Worm (Caenorhabditis elegans) whole organism, L1 larva: ENCODE data around the gene F17H10.4.

Source experiments
- C04F5.9 ChIP-seq: sonication (generic microtip); optimal IDR thresholded peaks from 2 replicates; lab custom pipeline; 2016; ENCODE audit warnings: missing genetic modification characterization, missing compliant biosample characterization
- C16A3.4 ChIP-seq: fragments of 150-350 bp; optimal IDR thresholded peaks from 2 replicates; lab custom pipeline; 2014; ENCODE audit warnings: missing biosample characterization, missing genetic modification characterization
- Y116A8C.19 ChIP-seq: sonication (generic microtip); optimal IDR thresholded peaks from 2 replicates; lab custom pipeline; 2016; ENCODE audit warnings: missing compliant biosample characterization, missing genetic modification characterization, borderline replicate concordance
- aha-1 ChIP-seq: fragments of 150-350 bp; optimal IDR thresholded peaks from 2 replicates; lab custom pipeline; 2014; ENCODE audit warnings: missing biosample characterization, missing genetic modification characterization
- alr-1 ChIP-seq: fragments of 200-800 bp; sonication (Bioruptor generic); optimal IDR thresholded peaks from 2 replicates; lab custom pipeline; 2018; ENCODE audit warnings: borderline replicate concordance, mild to moderate bottlenecking, missing genetic modification characterization, missing compliant biosample characterization
- blmp-1 ChIP-seq: fragments of 150-350 bp; optimal IDR thresholded peaks from 2 replicates; lab custom pipeline; 2014; ENCODE audit warnings: missing biosample characterization, missing genetic modification characterization
- ceh-82 ChIP-seq, 3 experiments: fragments of 150-350 bp in 1 of 3; sonication (generic microtip) in 2 of 3; optimal IDR thresholded peaks; 2 replicates each; lab custom pipeline; 2014 to 2017; ENCODE audit warnings: missing biosample characterization in 3 of 3, missing genetic modification characterization in 3 of 3
- ceh-88 ChIP-seq: fragments of 200-800 bp; sonication (Bioruptor generic); IDR thresholded peaks from 2 replicates; pipeline ENCODE4 v1.3.6; 2022; ENCODE audit warnings: missing genetic modification characterization, missing compliant biosample characterization
- dpl-1 ChIP-seq, 3 experiments: fragments of 150-350 bp in 2 of 3; sonication (generic microtip) in 1 of 3; optimal IDR thresholded peaks; 2 replicates each; lab custom pipeline; 2014 to 2017; ENCODE audit warnings: missing biosample characterization in 3 of 3, missing genetic modification characterization in 3 of 3, missing genetic modification reagents in 3 of 3
- efl-1 ChIP-seq, 4 experiments: fragments of 150-350 bp; optimal IDR thresholded peaks in 3 of 4; peaks in 1 of 4; 1 replicate in 1 of 4; 2 replicates in 3 of 4; lab custom pipeline; 2014; ENCODE audit warnings: missing biosample characterization in 2 of 4, missing genetic modification characterization in 2 of 4, missing genetic modification reagents in 2 of 4
- elt-2 ChIP-seq: sonication (generic microtip); optimal IDR thresholded peaks from 2 replicates; lab custom pipeline; 2016; ENCODE audit warnings: missing genetic modification characterization, mild to moderate bottlenecking, inconsistent platforms, missing compliant biosample characterization, missing genetic modification reagents
- ets-5 ChIP-seq: fragments of 200-800 bp; sonication (Bioruptor generic); IDR thresholded peaks from 2 replicates; pipeline ENCODE4 v1.3.6; 2022; ENCODE audit warnings: missing genetic modification characterization, missing compliant biosample characterization
- fkh-4 ChIP-seq: sonication (generic microtip); optimal IDR thresholded peaks from 2 replicates; lab custom pipeline; 2016; ENCODE audit warnings: missing compliant biosample characterization, missing genetic modification characterization, borderline replicate concordance
- fos-1 ChIP-seq: fragments of 150-350 bp; optimal IDR thresholded peaks from 2 replicates; lab custom pipeline; 2014; ENCODE audit warnings: missing biosample characterization, missing genetic modification characterization
- grh-1 ChIP-seq: fragments of 200-800 bp; sonication (Bioruptor generic); IDR thresholded peaks from 2 replicates; pipeline ENCODE4 v1.3.6; 2022; ENCODE audit warnings: missing genetic modification reagents, missing genetic modification characterization, missing compliant biosample characterization
- hlh-4 ChIP-seq: sonication (generic microtip); optimal IDR thresholded peaks from 2 replicates; lab custom pipeline; 2016; ENCODE audit warnings: mild to moderate bottlenecking, missing genetic modification characterization, missing compliant biosample characterization
- irx-1 ChIP-seq: sonication (generic microtip); optimal IDR thresholded peaks from 2 replicates; lab custom pipeline; 2016; ENCODE audit warnings: missing genetic modification characterization, missing compliant biosample characterization
- lin-13 ChIP-seq: fragments of 150-350 bp; optimal IDR thresholded peaks from 2 replicates; lab custom pipeline; 2014; ENCODE audit warnings: missing biosample characterization, missing genetic modification reagents, missing genetic modification characterization
- lin-15B ChIP-seq: fragments of 150-350 bp; sonication (generic microtip); optimal IDR thresholded peaks from 3 replicates; lab custom pipeline; 2014; ENCODE audit warnings: missing biosample characterization, missing genetic modification characterization
- lin-35 ChIP-seq, 2 experiments: fragments of 150-350 bp; optimal IDR thresholded peaks; 2 replicates each; lab custom pipeline; 2014; ENCODE audit warnings: missing biosample characterization in 2 of 2, missing genetic modification characterization in 2 of 2, missing genetic modification reagents in 2 of 2
- lir-3 ChIP-seq: sonication (generic microtip); optimal IDR thresholded peaks from 2 replicates; lab custom pipeline; 2016; ENCODE audit warnings: mild to moderate bottlenecking, missing genetic modification characterization, moderate library complexity, missing compliant biosample characterization; ENCODE audit not compliant: poor library complexity
- lsy-2 ChIP-seq, 2 experiments: fragments of 150-350 bp; optimal IDR thresholded peaks; 2 replicates each; lab custom pipeline; 2014; ENCODE audit warnings: missing biosample characterization in 2 of 2, missing genetic modification characterization in 2 of 2
- mdl-1 ChIP-seq, 2 experiments: fragments of 150-350 bp; optimal IDR thresholded peaks; 2 replicates each; lab custom pipeline; 2014 to 2017; ENCODE audit warnings: missing biosample characterization in 2 of 2, missing genetic modification characterization in 2 of 2, inconsistent platforms in 1 of 2
- mef-2 ChIP-seq: fragments of 150-350 bp; optimal IDR thresholded peaks from 2 replicates; lab custom pipeline; 2014; ENCODE audit warnings: missing biosample characterization, missing genetic modification characterization
- mep-1 ChIP-seq: fragments of 150-350 bp; optimal IDR thresholded peaks from 2 replicates; lab custom pipeline; 2014; ENCODE audit warnings: missing biosample characterization, missing genetic modification characterization
- nhr-11 ChIP-seq: fragments of 150-350 bp; optimal IDR thresholded peaks from 2 replicates; lab custom pipeline; 2014; ENCODE audit warnings: missing biosample characterization, missing genetic modification characterization
- nhr-28 ChIP-seq: fragments of 150-350 bp; optimal IDR thresholded peaks from 2 replicates; lab custom pipeline; 2014; ENCODE audit warnings: missing biosample characterization, missing genetic modification characterization
- nhr-85 ChIP-seq: sonication (generic microtip); peaks from one replicate; lab custom pipeline; 2016; ENCODE audit warnings: missing genetic modification characterization, inconsistent platforms, missing compliant biosample characterization
- nhr-90 ChIP-seq: sonication (generic microtip); optimal IDR thresholded peaks from 2 replicates; lab custom pipeline; 2016; ENCODE audit warnings: mild to moderate bottlenecking, missing genetic modification characterization, missing compliant biosample characterization; ENCODE audit not compliant: poor library complexity
- pag-3 ChIP-seq: sonication (generic microtip); optimal IDR thresholded peaks from 2 replicates; lab custom pipeline; 2017; ENCODE audit warnings: missing genetic modification characterization, mild to moderate bottlenecking, missing compliant biosample characterization, antibody characterized with exemption, borderline replicate concordance; ENCODE audit not compliant: insufficient read depth
- pax-3 ChIP-seq: fragments of 200-800 bp; sonication (Bioruptor generic); optimal IDR thresholded peaks from 2 replicates; lab custom pipeline; 2018; ENCODE audit warnings: mild to moderate bottlenecking, missing genetic modification characterization, moderate library complexity, missing compliant biosample characterization
- skn-1 ChIP-seq: fragments of 150-350 bp; optimal IDR thresholded peaks from 2 replicates; lab custom pipeline; 2014; ENCODE audit warnings: missing biosample characterization, missing genetic modification characterization
- snu-23 ChIP-seq: sonication (generic microtip); optimal IDR thresholded peaks from 2 replicates; lab custom pipeline; 2016; ENCODE audit warnings: missing genetic modification characterization, missing compliant biosample characterization
- sup-37 ChIP-seq: fragments of 200-800 bp; sonication (Bioruptor generic); optimal IDR thresholded peaks from 2 replicates; lab custom pipeline; 2018; ENCODE audit warnings: mild to moderate bottlenecking, missing genetic modification characterization, missing compliant biosample characterization
- tlp-1 ChIP-seq: fragments of 150-350 bp; optimal IDR thresholded peaks from 2 replicates; lab custom pipeline; 2014; ENCODE audit warnings: missing biosample characterization, missing genetic modification characterization
- unc-130 ChIP-seq: fragments of 150-350 bp; optimal IDR thresholded peaks from 2 replicates; lab custom pipeline; 2017; ENCODE audit warnings: missing biosample characterization, missing genetic modification characterization, inconsistent platforms
- unc-30 ChIP-seq: sonication (generic microtip); optimal IDR thresholded peaks from 2 replicates; lab custom pipeline; 2017; ENCODE audit warnings: missing biosample characterization, missing genetic modification characterization
- unc-98 ChIP-seq: fragments of 200-800 bp; sonication (Bioruptor generic); IDR thresholded peaks from 2 replicates; pipeline ENCODE4 v1.3.6; 2022; ENCODE audit warnings: missing genetic modification characterization, missing compliant biosample characterization
- vab-15 ChIP-seq: sonication (generic microtip); optimal IDR thresholded peaks from 2 replicates; lab custom pipeline; 2017; ENCODE audit warnings: missing genotype, mild to moderate bottlenecking, missing genetic modification characterization, missing compliant biosample characterization
- xbp-1 ChIP-seq: sonication (generic microtip); optimal IDR thresholded peaks from 2 replicates; lab custom pipeline; 2016; ENCODE audit warnings: missing genetic modification characterization, missing compliant biosample characterization
- zag-1 ChIP-seq: fragments of 150-350 bp; optimal IDR thresholded peaks from 2 replicates; lab custom pipeline; 2014; ENCODE audit warnings: missing biosample characterization, missing genetic modification characterization
- zip-4 ChIP-seq: fragments of 200-800 bp; sonication (Bioruptor generic); optimal IDR thresholded peaks from 2 replicates; lab custom pipeline; 2018; ENCODE audit warnings: mild to moderate bottlenecking, missing genetic modification characterization, moderate library complexity, missing compliant biosample characterization

F17H10.4 gene

ce11 chrX:13091199-13091598, 35.1 kb downstream of the F17H10.4 start:
- TF ChIP-seq sup-37 (GFP tag; lab: Kevin White, UChicago) = no peak
- TF ChIP-seq lir-3 = no peak
- no peak for TF ChIP-seq mdl-1 (tag; optimal IDR thresholded peaks at IDR 0.05; lab: Kevin White, UChicago)
- no peak for TF ChIP-seq snu-23 (GFP tag; lab: Kevin White, UChicago)
- TF ChIP-seq unc-130 (tag; lab: Kevin White, UChicago) = no peak
- no peak for TF ChIP-seq lin-35 (GFP tag; optimal IDR thresholded peaks at IDR 0.05; lab: Kevin White, UChicago)
- TF ChIP-seq ceh-88 = no peak
- no peak for TF ChIP-seq vab-15 (tag; lab: Kevin White, UChicago)
- no peak for TF ChIP-seq nhr-90
- no peak for TF ChIP-seq skn-1 (tag; lab: Kevin White, UChicago)
- TF ChIP-seq tlp-1 (tag; lab: Kevin White, UChicago) = no peak
- no peak for TF ChIP-seq lin-13
- no peak for TF ChIP-seq blmp-1 (tag; lab: Kevin White, UChicago)
- TF ChIP-seq fkh-4 (tag; lab: Kevin White, UChicago) = no peak
- no peak for TF ChIP-seq pag-3
- no peak for TF ChIP-seq nhr-11 (tag; lab: Kevin White, UChicago)
- TF ChIP-seq C04F5.9 (tag; lab: Kevin White, UChicago) = no peak
- TF ChIP-seq fos-1 (tag; lab: Kevin White, UChicago) = no peak
- TF ChIP-seq nhr-28 (tag; lab: Kevin White, UChicago) = no peak
- TF ChIP-seq, all 84 proteins: peak for 0

ce11 chrX:13090665-13091064, 35.7 kb downstream of the F17H10.4 start, which contains the start of gene R03G8.3:
TSS of gene R03G8.3 (plus strand) at chrX:13090965.
- TF ChIP-seq irx-1 (tag; lab: Kevin White, UChicago) (no peak), C16A3.4 (tag; lab: Kevin White, UChicago) (no peak), xbp-1 (no peak), zip-4 (no peak), nhr-85 (no peak), ceh-82 (tag; optimal IDR thresholded peaks at IDR 0.05; lab: Kevin White, UChicago) (no peak), unc-130 (tag; lab: Kevin White, UChicago) (no peak), grh-1 (no peak), alr-1 (tag; lab: Kevin White, UChicago) (no peak), zag-1 (tag; lab: Kevin White, UChicago) (no peak), nhr-28 (tag; lab: Kevin White, UChicago) (no peak), ceh-88 (no peak), blmp-1 (tag; lab: Kevin White, UChicago) (no peak), lin-15B (tag; lab: Kevin White, UChicago) (no peak), mef-2 (no peak), unc-30 (no peak), dpl-1 (GFP tag; optimal IDR thresholded peaks at IDR 0.05; lab: Kevin White, UChicago) (no peak)

- no peak for TF ChIP-seq aha-1 (tag; lab: Kevin White, UChicago)
- no peak for TF ChIP-seq lin-15B (tag; lab: Kevin White, UChicago)
- TF ChIP-seq ets-5 (GFP tag; lab: Robert Waterston, UW) = no peak
These were observed 37.8 kb downstream of the F17H10.4 start for ce11 chrX:13088539-13088938.

- TF ChIP-seq unc-30 = no peak
- no peak for TF ChIP-seq Y116A8C.19 (tag; lab: Kevin White, UChicago)
- no peak for TF ChIP-seq C04F5.9 (tag; lab: Kevin White, UChicago)
- TF ChIP-seq lsy-2 (tag; optimal IDR thresholded peaks at IDR 0.05; lab: Kevin White, UChicago) = no peak
- TF ChIP-seq elt-2 (tag; lab: Kevin White, UChicago) = no peak
- no peak for TF ChIP-seq unc-98
- no peak for TF ChIP-seq hlh-4 (tag; lab: Kevin White, UChicago)
- TF ChIP-seq mep-1 (tag; lab: Kevin White, UChicago) = no peak
- no peak for TF ChIP-seq grh-1
- no peak for TF ChIP-seq skn-1 (tag; lab: Kevin White, UChicago)
- no peak for TF ChIP-seq pax-3
- no peak for TF ChIP-seq C16A3.4 (tag; lab: Kevin White, UChicago)
- no peak for TF ChIP-seq ceh-88
- TF ChIP-seq efl-1 (optimal IDR thresholded peaks at IDR 0.05; lab: Kevin White, UChicago) = no peak
- TF ChIP-seq efl-1 (GFP tag; optimal IDR thresholded peaks at IDR 0.05 in 1 of 2; lab: Kevin White, UChicago) = no peak
- no peak for TF ChIP-seq fos-1 (tag; lab: Kevin White, UChicago)
These were observed 42.0 kb downstream of the F17H10.4 start, which contains the start of gene R03G8.1 for ce11 chrX:13084273-13084672. TSS of gene R03G8.1 (plus strand) at chrX:13084573.
